Fruit fly (Drosophila melanogaster) whole organism, embryonic: ENCODE data around the gene Mettl5.

ENCODE experiments used
- BEAF-32 ChIP-seq: fragments of 200-800 bp; sonication (Bioruptor generic); optimal IDR thresholded peaks from 3 replicates; lab custom pipeline; 2017; ENCODE audit warnings: missing biosample characterization, missing genetic modification characterization, mild to moderate bottlenecking, moderate library complexity, missing genetic modification reagents
- CG14667 ChIP-seq: fragments of 200-800 bp; sonication (Bioruptor generic); IDR thresholded peaks from 2 replicates; pipeline ENCODE4 v1.3.6; 2022; ENCODE audit warnings: missing biosample characterization, missing genetic modification characterization
- CG1603 ChIP-seq: fragments of 200-800 bp; sonication (Bioruptor generic); optimal IDR thresholded peaks from 2 replicates; lab custom pipeline; 2019; ENCODE audit warnings: missing biosample characterization, mild to moderate bottlenecking, missing genetic modification characterization, moderate library complexity
- CG18764 ChIP-seq: fragments of 200-800 bp; sonication (Bioruptor generic); optimal IDR thresholded peaks from 3 replicates; lab custom pipeline; 2016; ENCODE audit warnings: missing biosample characterization, missing genetic modification characterization
- CG4404 ChIP-seq: fragments of 200-800 bp; sonication (Bioruptor generic); IDR thresholded peaks from 2 replicates; pipeline ENCODE4 v1.3.6; 2022; ENCODE audit warnings: missing biosample characterization, missing genetic modification characterization
- CG4820 ChIP-seq: fragments of 200-800 bp; sonication (Bioruptor generic); optimal IDR thresholded peaks from 3 replicates; lab custom pipeline; 2016; ENCODE audit warnings: missing biosample characterization, missing genetic modification characterization
- E2f1 ChIP-seq: fragments of 200-800 bp; sonication (Bioruptor generic); IDR thresholded peaks from 2 replicates; pipeline ENCODE4 v1.3.6; 2022; ENCODE audit warnings: missing biosample characterization, missing genetic modification characterization
- Ets65A ChIP-seq: fragments of 200-800 bp; sonication (Bioruptor generic); peaks from one replicate; lab custom pipeline; 2016; ENCODE audit warnings: missing biosample characterization, missing genetic modification characterization
- Trl ChIP-seq, 3 experiments: fragments of >200 bp in 2 of 3; fragments of 200-800 bp in 1 of 3; sonication (Bioruptor generic) in 1 of 3; optimal IDR thresholded peaks; 2 replicates in 1 of 3; 3 replicates in 2 of 3; lab custom pipeline; 2016 to 2017; ENCODE audit warnings: missing biosample characterization in 1 of 3, missing genetic modification characterization in 1 of 3
- Xbp1 ChIP-seq: fragments of 200-800 bp; sonication (Bioruptor generic); optimal IDR thresholded peaks from 3 replicates; lab custom pipeline; 2016; ENCODE audit warnings: missing biosample characterization, mild to moderate bottlenecking, missing genetic modification characterization
- chif ChIP-seq, 2 experiments: fragments of 200-800 bp; sonication (Bioruptor generic); optimal IDR thresholded peaks; 3 replicates each; lab custom pipeline; 2016; ENCODE audit warnings: missing biosample characterization in 2 of 2, missing genetic modification characterization in 2 of 2
- chinmo ChIP-seq: fragments of 200-800 bp; sonication (Bioruptor generic); IDR thresholded peaks from 4 replicates; pipeline ENCODE4 v1.3.6; 2022; ENCODE audit warnings: missing biosample characterization, missing genetic modification characterization; ENCODE audit not compliant: partially characterized antibody
- prd ChIP-seq, 3 experiments: fragments of >200 bp in 2 of 3; fragments of 200-800 bp in 1 of 3; sonication (Bioruptor generic) in 1 of 3; optimal IDR thresholded peaks in 2 of 3; IDR thresholded peaks in 1 of 3; 2 replicates in 2 of 3; 3 replicates in 1 of 3; pipeline versions ENCODE4 v1.3.6 to Lab custom; 2017 to 2022; ENCODE audit warnings: missing biosample characterization in 1 of 3, missing genetic modification characterization in 1 of 3
- sob ChIP-seq: fragments of 200-800 bp; sonication (Bioruptor generic); IDR thresholded peaks from 2 replicates; pipeline ENCODE4 v1.3.6; 2022; ENCODE audit warnings: missing biosample characterization, missing genetic modification characterization
- tin ChIP-seq: fragments of 200-800 bp; sonication (Bioruptor generic); optimal IDR thresholded peaks from 3 replicates; lab custom pipeline; 2016; ENCODE audit warnings: missing biosample characterization, missing genetic modification characterization
- tio ChIP-seq: fragments of 200-800 bp; sonication (Bioruptor generic); optimal IDR thresholded peaks from 2 replicates; lab custom pipeline; 2017; ENCODE audit warnings: missing biosample characterization, missing genetic modification characterization, inconsistent platforms

Gene Mettl5

dm6 chr3L:19314877-19315276 lies 51.3 kb downstream of the Mettl5 start (continued):
- TF ChIP-seq Xbp1 (GFP tag; lab: Kevin White, UChicago) (peak; percentile 18), sob (GFP tag; lab: Robert Waterston, UW) (no peak), CG4404 (GFP tag; lab: Robert Waterston, UW) (peak; percentile 49; the same call in 1 of the 2 replicates), CG4820 (peak; percentile 15), prd (optimal IDR thresholded peaks at IDR 0.05; lab: Kevin White, UChicago) (no peak), prd (GFP tag; IDR thresholded peaks at IDR 0.05; lab: Robert Waterston, UW) (peak; percentile 52; the same call in 2 of the 3 replicates), Ets65A (GFP tag; lab: Kevin White, UChicago) (peak; percentile 54), E2f1 (0 out of 2 replicates have a peak, but pooled peaks have one; percentile 25), CG14667 (GFP tag; lab: Robert Waterston, UW) (0 out of 2 replicates have a peak, but pooled peaks have one; percentile 25), chinmo (no peak), tin (peak; percentile 11), tio (GFP tag; lab: Kevin White, UChicago) (peak; percentile 35), CG1603 (tag; lab: Kevin White, UChicago) (no peak), BEAF-32 (GFP tag; lab: Kevin White, UChicago) (no peak), Trl (optimal IDR thresholded peaks at IDR 0.05; lab: Kevin White, UChicago) (no peak), Trl (GFP tag; optimal IDR thresholded peaks at IDR 0.05; lab: Kevin White, UChicago) (peak; percentile 6), chif (GFP tag; optimal IDR thresholded peaks at IDR 0.05; lab: Kevin White, UChicago) (peak; percentile 10 to 13), CG18764 (GFP tag; lab: Kevin White, UChicago) (no peak)
